Fruit fly (Drosophila melanogaster): ENCODE data around the gene CG9386.

The CG9386 gene

dm6 chr3R:9559413-9560014, 4.3 kb upstream of the CG9386 start, which contains the start of the genes AP-1mu and MBD-like:
Gene AP-1mu (minus strand): TSS chr3R:9559525.
Gene MBD-like (plus strand): TSS chr3R:9559760.
- peak; percentile 66 for TF ChIP-seq psq (GFP tag; optimal IDR thresholded peaks at IDR 0.05)
- peak; percentile 75 for TF ChIP-seq fru (GFP tag; optimal IDR thresholded peaks at IDR 0.05)
- peak; percentile 71 for TF ChIP-seq rgr (GFP tag; optimal IDR thresholded peaks at IDR 0.05)
- no peak for TF ChIP-seq dsf (GFP tag; optimal IDR thresholded peaks at IDR 0.05; ENCODE audit: borderline replicate concordance)
- TF ChIP-seq jim (GFP tag; optimal IDR thresholded peaks at IDR 0.05): no peak
- no peak for TF ChIP-seq sage (GFP tag; optimal IDR thresholded peaks at IDR 0.05)
- TF ChIP-seq Sp1 (GFP tag; optimal IDR thresholded peaks at IDR 0.05): peak; percentile 67
- no peak for TF ChIP-seq lola (GFP tag; optimal IDR thresholded peaks at IDR 0.05)
- peak; percentile 73 for TF ChIP-seq ey (GFP tag; optimal IDR thresholded peaks at IDR 0.05)
- TF ChIP-seq CG9705 (GFP tag; optimal IDR thresholded peaks at IDR 0.05): peak; percentile 61
- peak in 1 of 2 experiments; percentile 78 for TF ChIP-seq foxo (GFP tag; optimal IDR thresholded peaks at IDR 0.05)
- TF ChIP-seq woc (GFP tag; optimal IDR thresholded peaks at IDR 0.05): peak; percentile 67
- no peak for TF ChIP-seq Rel (GFP tag; optimal IDR thresholded peaks at IDR 0.05)
- TF ChIP-seq Rel (tag; optimal IDR thresholded peaks at IDR 0.05): peak; percentile 50
- no peak for TF ChIP-seq Vsx2 (GFP tag; optimal IDR thresholded peaks at IDR 0.05; ENCODE audit: partially characterized antibody)
- TF ChIP-seq tai (GFP tag; optimal IDR thresholded peaks at IDR 0.05): no peak
- TF ChIP-seq OdsH (GFP tag; optimal IDR thresholded peaks at IDR 0.05): peak; percentile 57
- TF ChIP-seq Hr83 (GFP tag; optimal IDR thresholded peaks at IDR 0.05; ENCODE audit: poor library complexity, severe bottlenecking): no peak
- peak; percentile 73 for TF ChIP-seq HLH106 (tag; optimal IDR thresholded peaks at IDR 0.05)
- peak; percentile 67 for TF ChIP-seq Myc (optimal IDR thresholded peaks at IDR 0.05)
- TF ChIP-seq sv (GFP tag; optimal IDR thresholded peaks at IDR 0.05): peak; percentile 40
- no peak for TF ChIP-seq brk (GFP tag; optimal IDR thresholded peaks at IDR 0.05)
- no peak for TF ChIP-seq br (GFP tag; optimal IDR thresholded peaks at IDR 0.05)
- TF ChIP-seq h (GFP tag; optimal IDR thresholded peaks at IDR 0.05): peak; percentile 81
- peak; percentile 73 for TF ChIP-seq Jra (GFP tag; optimal IDR thresholded peaks at IDR 0.05)

- no peak for TF ChIP-seq Abd-B (GFP tag; optimal IDR thresholded peaks at IDR 0.05)
- no peak for TF ChIP-seq Rel (GFP tag; optimal IDR thresholded peaks at IDR 0.05)
- TF ChIP-seq Rel (tag; optimal IDR thresholded peaks at IDR 0.05): peak; percentile 58
Measured at dm6 chr3R:9551659-9552435, 3.4 kb downstream of the CG9386 start, which contains the start of the genes mura and RnpS1. Gene mura (minus strand): TSS chr3R:9551806. Gene RnpS1 (plus strand): TSS chr3R:9552034.

- TF ChIP-seq psq (GFP tag; optimal IDR thresholded peaks at IDR 0.05): peak; percentile 42
- no peak for TF ChIP-seq Myc (optimal IDR thresholded peaks at IDR 0.05)
- no peak for TF ChIP-seq sv (GFP tag; optimal IDR thresholded peaks at IDR 0.05)
- TF ChIP-seq Sp1 (GFP tag; optimal IDR thresholded peaks at IDR 0.05): peak; percentile 56
- no peak for TF ChIP-seq pan (optimal IDR thresholded peaks at IDR 0.05)
- TF ChIP-seq N (GFP tag; optimal IDR thresholded peaks at IDR 0.05): peak; percentile 49
- TF ChIP-seq fru (GFP tag; optimal IDR thresholded peaks at IDR 0.05): peak; percentile 57
- peak; percentile 80 for TF ChIP-seq h (GFP tag; optimal IDR thresholded peaks at IDR 0.05)
- no peak for TF ChIP-seq CG9705 (GFP tag; optimal IDR thresholded peaks at IDR 0.05)
- TF ChIP-seq ey (GFP tag; optimal IDR thresholded peaks at IDR 0.05): peak; percentile 5
- peak in 1 of 2 experiments; percentile 58 for TF ChIP-seq foxo (GFP tag; optimal IDR thresholded peaks at IDR 0.05)
- TF ChIP-seq dmrt93B (GFP tag; optimal IDR thresholded peaks at IDR 0.05): no peak
- peak; percentile 59 for TF ChIP-seq Jra (GFP tag; optimal IDR thresholded peaks at IDR 0.05)
- TF ChIP-seq Rel (GFP tag; optimal IDR thresholded peaks at IDR 0.05): no peak
- peak; percentile 73 for TF ChIP-seq Rel (tag; optimal IDR thresholded peaks at IDR 0.05)
- TF ChIP-seq CrebA (GFP tag; optimal IDR thresholded peaks at IDR 0.05; ENCODE audit: borderline replicate concordance): no peak
- TF ChIP-seq jim (GFP tag; optimal IDR thresholded peaks at IDR 0.05): peak; percentile 20
- TF ChIP-seq brk (GFP tag; optimal IDR thresholded peaks at IDR 0.05): no peak
- peak; percentile 96 for TF ChIP-seq Dif (GFP tag; optimal IDR thresholded peaks at IDR 0.05; ENCODE audit: partially characterized antibody)
- peak; percentile 96 for TF ChIP-seq dl (GFP tag; optimal IDR thresholded peaks at IDR 0.05; ENCODE audit: insufficient read depth in 1 of 2, partially characterized antibody in 2 of 2)
- peak; percentile 24 for TF ChIP-seq woc (GFP tag; optimal IDR thresholded peaks at IDR 0.05)
- TF ChIP-seq Hr83 (GFP tag; optimal IDR thresholded peaks at IDR 0.05; ENCODE audit: poor library complexity, severe bottlenecking): peak; percentile 94
- TF ChIP-seq br (GFP tag; optimal IDR thresholded peaks at IDR 0.05): peak; percentile 66
- no peak for TF ChIP-seq CG32264 (GFP tag; optimal IDR thresholded peaks at IDR 0.05)
- no peak for TF ChIP-seq Hr78 (GFP tag; optimal IDR thresholded peaks at IDR 0.05)
- no peak for TF ChIP-seq tai (GFP tag; optimal IDR thresholded peaks at IDR 0.05)
- no peak for TF ChIP-seq Vsx2 (GFP tag; optimal IDR thresholded peaks at IDR 0.05; ENCODE audit: partially characterized antibody)
- peak; percentile 58 for TF ChIP-seq OdsH (GFP tag; optimal IDR thresholded peaks at IDR 0.05)
- peak; percentile 39 for TF ChIP-seq HLH106 (tag; optimal IDR thresholded peaks at IDR 0.05)
- TF ChIP-seq GATAd (GFP tag; optimal IDR thresholded peaks at IDR 0.05): no peak
- TF ChIP-seq Mio (GFP tag; optimal IDR thresholded peaks at IDR 0.05): no peak
- no peak for TF ChIP-seq dsf (GFP tag; optimal IDR thresholded peaks at IDR 0.05; ENCODE audit: borderline replicate concordance)
- no peak for TF ChIP-seq lola (GFP tag; optimal IDR thresholded peaks at IDR 0.05)
- no peak for TF ChIP-seq sage (GFP tag; optimal IDR thresholded peaks at IDR 0.05)
- no peak for TF ChIP-seq Abd-B (GFP tag; optimal IDR thresholded peaks at IDR 0.05)
- peak; percentile 68 for TF ChIP-seq rgr (GFP tag; optimal IDR thresholded peaks at IDR 0.05)
- TF ChIP-seq Dfd (GFP tag; optimal IDR thresholded peaks at IDR 0.05): no peak
- peak; percentile 36 for TF ChIP-seq Hnf4 (GFP tag; optimal IDR thresholded peaks at IDR 0.05)
Measured at dm6 chr3R:9551013-9551658, 4.1 kb downstream of the CG9386 start.

Measured in whole organism, wandering third instar larva.